Fruit fly (Drosophila melanogaster): ENCODE measurements around the gene CG12795.

- TF ChIP-seq Abd-B (GFP tag; optimal IDR thresholded peaks at IDR 0.05), result no peak
- TF ChIP-seq pan (optimal IDR thresholded peaks at IDR 0.05), result no peak
- no peak for TF ChIP-seq Hr78 (GFP tag; optimal IDR thresholded peaks at IDR 0.05)
- no peak for TF ChIP-seq HLH106 (tag; optimal IDR thresholded peaks at IDR 0.05)
These were observed 23.7 kb upstream of the CG12795 start for dm6 chr2L:3428419-3429097.
